Fruit fly (Drosophila melanogaster) whole organism, embryonic: ENCODE results near the gene Gr32a.

ENCODE experiments used
- Antp ChIP-seq: fragments of 200-800 bp; sonication (Bioruptor generic); optimal IDR thresholded peaks from 3 replicates; lab custom pipeline; 2016; ENCODE audit warnings: missing biosample characterization, missing genetic modification characterization
- B-H2 ChIP-seq: fragments of 200-800 bp; sonication (Bioruptor generic); optimal IDR thresholded peaks from 2 replicates; lab custom pipeline; 2018; ENCODE audit warnings: missing biosample characterization, mild to moderate bottlenecking, missing genetic modification characterization
- BEAF-32 ChIP-seq: fragments of 200-800 bp; sonication (Bioruptor generic); optimal IDR thresholded peaks from 3 replicates; lab custom pipeline; 2017; ENCODE audit warnings: missing biosample characterization, missing genetic modification characterization, mild to moderate bottlenecking, moderate library complexity, missing genetic modification reagents
- CG12391 ChIP-seq: fragments of 200-800 bp; sonication (Bioruptor generic); optimal IDR thresholded peaks from 3 replicates; lab custom pipeline; 2018; ENCODE audit warnings: missing biosample characterization, mild to moderate bottlenecking, missing genetic modification characterization, moderate library complexity
- CG13775 ChIP-seq: fragments of 200-800 bp; sonication (Bioruptor generic); optimal IDR thresholded peaks from 3 replicates; lab custom pipeline; 2017; ENCODE audit warnings: missing biosample characterization, mild to moderate bottlenecking, missing genetic modification characterization
- CG14710 ChIP-seq: fragments of 200-800 bp; sonication (Bioruptor generic); optimal IDR thresholded peaks from 3 replicates; lab custom pipeline; 2019; ENCODE audit warnings: missing biosample characterization, mild to moderate bottlenecking, missing genetic modification characterization, moderate library complexity
- CG14860 ChIP-seq: fragments of 200-800 bp; sonication (Bioruptor generic); IDR thresholded peaks from 3 replicates; pipeline ENCODE4 v1.3.6; 2022; ENCODE audit warnings: missing biosample characterization, missing genetic modification characterization; ENCODE audit not compliant: partially characterized antibody
- CG16813 ChIP-seq: fragments of 200-800 bp; sonication (Bioruptor generic); IDR thresholded peaks from 3 replicates; pipeline ENCODE4 v1.3.6; 2022; ENCODE audit warnings: missing biosample characterization, missing genetic modification characterization; ENCODE audit not compliant: partially characterized antibody
- CG17186 ChIP-seq: fragments of 200-800 bp; sonication (Bioruptor generic); optimal IDR thresholded peaks from 3 replicates; lab custom pipeline; 2017; ENCODE audit warnings: missing biosample characterization, missing genetic modification reagents, missing genetic modification characterization
- CG17328 ChIP-seq: fragments of 200-800 bp; sonication (Bioruptor generic); IDR thresholded peaks from 2 replicates; pipeline ENCODE4 v1.3.6; 2022; ENCODE audit warnings: missing biosample characterization, missing genetic modification characterization
- CG2116 ChIP-seq: fragments of 200-800 bp; sonication (Bioruptor generic); optimal IDR thresholded peaks from 3 replicates; lab custom pipeline; 2018; ENCODE audit warnings: missing biosample characterization, mild to moderate bottlenecking, missing genetic modification characterization
- CG2129 ChIP-seq: fragments of 200-800 bp; sonication (Bioruptor generic); IDR thresholded peaks from 2 replicates; pipeline ENCODE4 v1.3.6; 2022; ENCODE audit warnings: missing biosample characterization, missing genetic modification characterization; ENCODE audit not compliant: partially characterized antibody
- CG31441 ChIP-seq: fragments of 200-800 bp; sonication (Bioruptor generic); IDR thresholded peaks from 2 replicates; pipeline ENCODE4 v1.3.6; 2022; ENCODE audit warnings: missing biosample characterization, missing genetic modification characterization
- CG34224 ChIP-seq: fragments of 200-800 bp; sonication (Bioruptor generic); IDR thresholded peaks from 3 replicates; pipeline ENCODE4 v1.3.6; 2022; ENCODE audit warnings: missing biosample characterization, missing genetic modification characterization; ENCODE audit not compliant: partially characterized antibody
- CG4328 ChIP-seq: fragments of 200-800 bp; sonication (Bioruptor generic); optimal IDR thresholded peaks from 3 replicates; lab custom pipeline; 2017; ENCODE audit warnings: missing biosample characterization, missing genetic modification reagents, missing genetic modification characterization
- CG4617 ChIP-seq: fragments of 200-800 bp; sonication (Bioruptor generic); optimal IDR thresholded peaks from 3 replicates; lab custom pipeline; 2016; ENCODE audit warnings: missing biosample characterization, missing genetic modification characterization, borderline replicate concordance
- CG4820 ChIP-seq: fragments of 200-800 bp; sonication (Bioruptor generic); optimal IDR thresholded peaks from 3 replicates; lab custom pipeline; 2016; ENCODE audit warnings: missing biosample characterization, missing genetic modification characterization
- CG5180 ChIP-seq: fragments of 200-800 bp; sonication (Bioruptor generic); optimal IDR thresholded peaks from 3 replicates; lab custom pipeline; 2017; ENCODE audit warnings: missing biosample characterization, missing genetic modification characterization, mild to moderate bottlenecking, moderate library complexity, missing genetic modification reagents
- CG8765 ChIP-seq: fragments of 200-800 bp; sonication (Bioruptor generic); IDR thresholded peaks from 2 replicates; pipeline ENCODE4 v1.3.6; 2022; ENCODE audit warnings: missing biosample characterization, missing genetic modification characterization
- CG9817 ChIP-seq: fragments of 200-800 bp; sonication (Bioruptor generic); optimal IDR thresholded peaks from 2 replicates; lab custom pipeline; 2018; ENCODE audit warnings: missing biosample characterization, mild to moderate bottlenecking, missing genetic modification characterization, moderate library complexity
- CG9932 ChIP-seq: fragments of 200-800 bp; sonication (Bioruptor generic); IDR thresholded peaks from 2 replicates; pipeline ENCODE4 v1.3.6; 2022; ENCODE audit warnings: missing biosample characterization, missing genetic modification characterization
- CTCF ChIP-seq: fragments of 200-800 bp; sonication (Bioruptor generic); optimal IDR thresholded peaks from 2 replicates; lab custom pipeline; 2017; ENCODE audit warnings: missing biosample characterization, mild to moderate bottlenecking, missing genetic modification characterization, moderate library complexity
- CrebB ChIP-seq: fragments of 200-800 bp; sonication (Bioruptor generic); optimal IDR thresholded peaks from 3 replicates; lab custom pipeline; 2018; ENCODE audit warnings: missing biosample characterization, mild to moderate bottlenecking, missing genetic modification characterization
- Fer2 ChIP-seq: fragments of 200-800 bp; sonication (Bioruptor generic); optimal IDR thresholded peaks from 2 replicates; lab custom pipeline; 2018; ENCODE audit warnings: missing biosample characterization, mild to moderate bottlenecking, missing genetic modification characterization, moderate library complexity
- Fer3 ChIP-seq: fragments of 200-800 bp; sonication (Bioruptor generic); optimal IDR thresholded peaks from 2 replicates; lab custom pipeline; 2018; ENCODE audit warnings: missing biosample characterization, mild to moderate bottlenecking, missing genetic modification characterization, moderate library complexity
- MBD-R2 ChIP-seq: fragments of 200-800 bp; sonication (Bioruptor generic); IDR thresholded peaks from 2 replicates; pipeline ENCODE4 v1.3.6; 2022; ENCODE audit warnings: missing biosample characterization, missing genetic modification characterization
- Max ChIP-seq: fragments of 200-800 bp; sonication (Bioruptor generic); optimal IDR thresholded peaks from 2 replicates; lab custom pipeline; 2016; ENCODE audit warnings: missing biosample characterization, mild to moderate bottlenecking, missing genetic modification characterization
- Myb ChIP-seq: fragments of 200-800 bp; sonication (Bioruptor generic); optimal IDR thresholded peaks from 2 replicates; lab custom pipeline; 2016; ENCODE audit warnings: missing biosample characterization, missing genetic modification characterization
- Nf-YB ChIP-seq: fragments of 200-800 bp; sonication (Bioruptor generic); optimal IDR thresholded peaks from 3 replicates; lab custom pipeline; 2019; ENCODE audit warnings: missing biosample characterization, mild to moderate bottlenecking, missing genetic modification characterization, moderate library complexity
- Oaz ChIP-seq: fragments of 200-800 bp; sonication (Bioruptor generic); IDR thresholded peaks from 2 replicates; pipeline ENCODE4 v1.3.6; 2022; ENCODE audit warnings: missing biosample characterization, missing genetic modification characterization
- Pdp1 ChIP-seq, 2 experiments: fragments of 200-800 bp; sonication (Bioruptor generic); optimal IDR thresholded peaks; 3 replicates each; lab custom pipeline; 2016; ENCODE audit warnings: missing biosample characterization in 2 of 2, missing genetic modification characterization in 2 of 2, mild to moderate bottlenecking in 1 of 2, moderate library complexity in 1 of 2
- Sry-δ ChIP-seq: fragments of 200-800 bp; sonication (Bioruptor generic); optimal IDR thresholded peaks from 2 replicates; lab custom pipeline; 2016; ENCODE audit warnings: missing biosample characterization, missing genetic modification characterization
- Vsx1 ChIP-seq: fragments of 200-800 bp; sonication (Bioruptor generic); optimal IDR thresholded peaks from 2 replicates; lab custom pipeline; 2017; ENCODE audit warnings: missing biosample characterization, mild to moderate bottlenecking, missing genetic modification characterization, missing genetic modification reagents
- amos ChIP-seq: fragments of 200-800 bp; sonication (Bioruptor generic); IDR thresholded peaks from 2 replicates; pipeline ENCODE4 v1.3.6; 2022; ENCODE audit warnings: missing biosample characterization, missing genetic modification characterization; ENCODE audit not compliant: partially characterized antibody
- chif ChIP-seq, 2 experiments: fragments of 200-800 bp; sonication (Bioruptor generic); optimal IDR thresholded peaks; 3 replicates each; lab custom pipeline; 2016; ENCODE audit warnings: missing biosample characterization in 2 of 2, missing genetic modification characterization in 2 of 2
- dysf ChIP-seq: fragments of 200-800 bp; sonication (Bioruptor generic); IDR thresholded peaks from 3 replicates; pipeline ENCODE4 v1.3.6; 2022; ENCODE audit warnings: missing biosample characterization, missing genetic modification characterization
- en ChIP-seq: fragments of 200-800 bp; sonication (Bioruptor generic); optimal IDR thresholded peaks from 2 replicates; lab custom pipeline; 2016; ENCODE audit warnings: missing biosample characterization, missing genetic modification characterization
- fd3F ChIP-seq: fragments of 200-800 bp; sonication (Bioruptor generic); optimal IDR thresholded peaks from 2 replicates; lab custom pipeline; 2018; ENCODE audit warnings: missing biosample characterization, mild to moderate bottlenecking, missing genetic modification characterization, moderate library complexity
- grn ChIP-seq: fragments of 200-800 bp; sonication (Bioruptor generic); optimal IDR thresholded peaks from 3 replicates; lab custom pipeline; 2017; ENCODE audit warnings: missing biosample characterization, missing genetic modification characterization
- hbn ChIP-seq: fragments of 200-800 bp; sonication (Bioruptor generic); IDR thresholded peaks from 2 replicates; pipeline ENCODE4 v1.3.6; 2022; ENCODE audit warnings: missing biosample characterization, missing genetic modification characterization; ENCODE audit not compliant: partially characterized antibody
- ind ChIP-seq: fragments of 200-800 bp; sonication (Bioruptor generic); optimal IDR thresholded peaks from 3 replicates; lab custom pipeline; 2016; ENCODE audit warnings: missing biosample characterization, missing genetic modification characterization
- lilli ChIP-seq: fragments of 200-800 bp; sonication (Bioruptor generic); optimal IDR thresholded peaks from 3 replicates; lab custom pipeline; 2016; ENCODE audit warnings: missing biosample characterization, missing genetic modification characterization
- mld ChIP-seq: fragments of 200-800 bp; sonication (Bioruptor generic); IDR thresholded peaks from 3 replicates; pipeline ENCODE4 v1.3.6; 2022; ENCODE audit warnings: missing biosample characterization, missing genetic modification characterization; ENCODE audit not compliant: partially characterized antibody
- phol ChIP-seq: fragments of 200-800 bp; sonication (Bioruptor generic); optimal IDR thresholded peaks from 3 replicates; lab custom pipeline; 2018; ENCODE audit warnings: missing biosample characterization, mild to moderate bottlenecking, missing genetic modification characterization, moderate library complexity
- row ChIP-seq: fragments of 200-800 bp; sonication (Bioruptor generic); IDR thresholded peaks from 3 replicates; pipeline ENCODE4 v1.3.6; 2022; ENCODE audit warnings: missing biosample characterization, missing genetic modification characterization
- sens-2 ChIP-seq: fragments of 200-800 bp; sonication (Bioruptor generic); IDR thresholded peaks from 2 replicates; pipeline ENCODE4 v1.3.6; 2022; ENCODE audit warnings: missing biosample characterization, missing genetic modification characterization
- slbo ChIP-seq: fragments of 200-800 bp; sonication (Bioruptor generic); IDR thresholded peaks from 2 replicates; pipeline ENCODE4 v1.3.6; 2022; ENCODE audit warnings: missing biosample characterization, missing genetic modification characterization
- vnd ChIP-seq: fragments of 200-800 bp; sonication (Bioruptor generic); IDR thresholded peaks from 3 replicates; pipeline ENCODE4 v1.3.6; 2022; ENCODE audit warnings: missing biosample characterization, missing genetic modification characterization; ENCODE audit not compliant: partially characterized antibody

The Gr32a gene

dm6 chr2L:11130151-11131008 is 16.6 kb downstream of the Gr32a start, which contains the start of the genes RfC38 and CG4751 (continued):
- no peak for TF ChIP-seq CG31441 (GFP tag; lab: Robert Waterston, UW)
- 0 out of 2 replicates have a peak, but pooled peaks have one; percentile 13 for TF ChIP-seq CG9932 (GFP tag; lab: Robert Waterston, UW)
- TF ChIP-seq CG14860 (GFP tag; lab: Robert Waterston, UW): peak; percentile 61; the same call in 2 of the 3 replicates
- TF ChIP-seq Oaz: no peak
- peak; percentile 31 for TF ChIP-seq CG13775 (GFP tag; lab: Kevin White, UChicago)
- TF ChIP-seq Vsx1 (GFP tag; lab: Kevin White, UChicago): no peak
- TF ChIP-seq CG8765 (GFP tag; lab: Robert Waterston, UW): no peak
- peak; percentile 12 for TF ChIP-seq lilli (GFP tag; lab: Kevin White, UChicago)
- TF ChIP-seq Antp: no peak
- TF ChIP-seq CG12391 (tag; lab: Kevin White, UChicago): peak; percentile 68
- peak; percentile 73 for TF ChIP-seq BEAF-32 (GFP tag; lab: Kevin White, UChicago)
- no peak for TF ChIP-seq CG4328 (GFP tag; lab: Kevin White, UChicago)
- TF ChIP-seq CG2129: peak; percentile 39; the same call in 1 of the 2 replicates
- TF ChIP-seq dysf (GFP tag; lab: Robert Waterston, UW): no peak
- TF ChIP-seq CG2116 (GFP tag; lab: Kevin White, UChicago): peak; percentile 73
- no peak for TF ChIP-seq ind (GFP tag; lab: Kevin White, UChicago)
- TF ChIP-seq CG16813: peak; percentile 63
- TF ChIP-seq row (GFP tag; lab: Robert Waterston, UW): peak; percentile 54; the same call in 2 of the 3 replicates
- TF ChIP-seq CG9817 (tag; lab: Kevin White, UChicago): peak; percentile 3
- TF ChIP-seq mld (GFP tag; lab: Robert Waterston, UW): no peak
- peak; percentile 65 for TF ChIP-seq CG14710 (tag; lab: Kevin White, UChicago)
- peak; percentile 65 for TF ChIP-seq amos (GFP tag; lab: Robert Waterston, UW)
- TF ChIP-seq CG34224 (GFP tag; lab: Robert Waterston, UW): peak; percentile 65; the same call in 2 of the 3 replicates
- peak; percentile 57; the same call in 1 of the 3 replicates for TF ChIP-seq vnd
- peak; percentile 94 for TF ChIP-seq CG4617 (GFP tag; lab: Kevin White, UChicago)
- TF ChIP-seq Max (GFP tag; lab: Kevin White, UChicago): peak; percentile 2
- TF ChIP-seq slbo (GFP tag; lab: Robert Waterston, UW): 0 out of 2 replicates have a peak, but pooled peaks have one; percentile 6
- TF ChIP-seq Pdp1 (GFP tag; optimal IDR thresholded peaks at IDR 0.05; lab: Kevin White, UChicago): no peak
- TF ChIP-seq en (GFP tag; lab: Kevin White, UChicago): no peak
- no peak for TF ChIP-seq Fer2 (tag; lab: Kevin White, UChicago)
- peak; percentile 39 for TF ChIP-seq phol (tag; lab: Kevin White, UChicago)
- no peak for TF ChIP-seq CG17328 (GFP tag; lab: Robert Waterston, UW)
- TF ChIP-seq Sry-δ (GFP tag; lab: Kevin White, UChicago): peak; percentile 48
- TF ChIP-seq hbn (GFP tag; lab: Robert Waterston, UW): peak; percentile 53
- TF ChIP-seq Fer3 (tag; lab: Kevin White, UChicago): peak; percentile 19
- TF ChIP-seq Nf-YB (GFP tag; lab: Kevin White, UChicago): no peak
- TF ChIP-seq Myb (GFP tag; lab: Kevin White, UChicago): peak; percentile 50
- TF ChIP-seq grn: no peak
- TF ChIP-seq sens-2: no peak
- peak; percentile 74 for TF ChIP-seq MBD-R2 (GFP tag; lab: Robert Waterston, UW)
- TF ChIP-seq CG5180 (GFP tag; lab: Kevin White, UChicago): no peak
- TF ChIP-seq B-H2 (GFP tag; lab: Kevin White, UChicago): no peak
- TF ChIP-seq CG17186 (GFP tag; lab: Kevin White, UChicago): peak; percentile 31
- no peak for TF ChIP-seq chif (GFP tag; optimal IDR thresholded peaks at IDR 0.05; lab: Kevin White, UChicago)
- TF ChIP-seq CrebB: no peak
- no peak for TF ChIP-seq fd3F (GFP tag; lab: Kevin White, UChicago)
- no peak for TF ChIP-seq CTCF (GFP tag; lab: Kevin White, UChicago)
- TF ChIP-seq CG4820 (GFP tag; lab: Kevin White, UChicago): no peak
